Worm (Caenorhabditis elegans): ENCODE measurements around the gene ZK512.1.

- no peak for TF ChIP-seq drap-1 (GFP tag; optimal IDR thresholded peaks at IDR 0.05)
- no peak for TF ChIP-seq nhr-28 (tag; optimal IDR thresholded peaks at IDR 0.05)
- TF ChIP-seq nhr-237 (tag; optimal IDR thresholded peaks at IDR 0.05) = no peak
- TF ChIP-seq blmp-1 (tag; optimal IDR thresholded peaks at IDR 0.05) = no peak
- TF ChIP-seq pha-4 (tag; optimal IDR thresholded peaks at IDR 0.05) = no peak
Measured at ce11 chrIII:9118314-9118850, 3.6 kb downstream of the ZK512.1 start, which contains the start of gene grl-11.
